Worm (Caenorhabditis elegans) whole organism, midembryonic: Measurements from ENCODE around the gene panl-3.

Source experiments
- T22C8.4 ChIP-seq: fragments of 200-800 bp; sonication (Bioruptor generic); IDR thresholded peaks from 2 replicates; pipeline ENCODE4 v1.3.6; 2022; ENCODE audit warnings: missing genetic modification characterization, missing compliant biosample characterization
- flt-1 ChIP-seq: fragments of 200-800 bp; sonication (Bioruptor generic); IDR thresholded peaks from 2 replicates; pipeline ENCODE4 v1.3.6; 2022; ENCODE audit warnings: missing genetic modification characterization, missing compliant biosample characterization
- klf-2 ChIP-seq: fragments of 200-800 bp; sonication (Bioruptor generic); conservative IDR thresholded peaks from 2 replicates; pipeline ENCODE4 v1.3.6; 2022; ENCODE audit warnings: missing genetic modification reagents, missing genetic modification characterization, missing compliant biosample characterization
- ref-1 ChIP-seq: fragments of 200-800 bp; sonication (Bioruptor generic); conservative IDR thresholded peaks from 2 replicates; pipeline ENCODE4 v1.3.6; 2022; ENCODE audit warnings: missing genetic modification reagents, missing genetic modification characterization, missing compliant biosample characterization

ce11 chrIII:9830502-9830901 lies 11.6 kb downstream of the panl-3 start, which contains the start of gene ZK632.12:
- TF ChIP-seq T22C8.4 (GFP tag; lab: Robert Waterston, UW) (no peak), flt-1 (GFP tag; lab: Robert Waterston, UW) (no peak), klf-2 (GFP tag; lab: Robert Waterston, UW) (no peak), ref-1 (GFP tag; lab: Robert Waterston, UW) (no peak)
